Worm (Caenorhabditis elegans) whole organism, L4/young adult: ENCODE results near the gene C50A2.7.

Source experiments
- W03F9.2 ChIP-seq: fragments of 150-350 bp; optimal IDR thresholded peaks from 2 replicates; lab custom pipeline; 2014; ENCODE audit warnings: missing biosample characterization, missing genetic modification characterization
- dao-5 ChIP-seq: sonication (generic microtip); optimal IDR thresholded peaks from 2 replicates; lab custom pipeline; 2016; ENCODE audit warnings: missing genotype, missing genetic modification characterization, moderate library complexity, missing compliant biosample characterization
- him-1 ChIP-seq: sonication (generic microtip); optimal IDR thresholded peaks from 2 replicates; lab custom pipeline; 2016; ENCODE audit warnings: missing genotype, missing genetic modification reagents, missing genetic modification characterization, missing compliant biosample characterization

- TF ChIP-seq dao-5 (tag; lab: Kevin White, UChicago) (no peak), W03F9.2 (tag; lab: Kevin White, UChicago) (no peak), him-1 (tag; lab: Kevin White, UChicago) (no peak)
Measured at ce11 chrIV:1170408-1170807, 7.2 kb downstream of the C50A2.7 start, which contains the start of gene cec-2.
